Worm (Caenorhabditis elegans) whole organism, late embryonic: ENCODE data around the gene syf-3.

ENCODE experiments used
- C08G9.2 ChIP-seq: sonication (generic microtip); optimal IDR thresholded peaks from 2 replicates; lab custom pipeline; 2016; ENCODE audit warnings: mild to moderate bottlenecking, missing genetic modification characterization, moderate library complexity, missing compliant biosample characterization
- C38D4.7 ChIP-seq: fragments of 200-800 bp; sonication (Bioruptor generic); optimal IDR thresholded peaks from 2 replicates; lab custom pipeline; 2018; ENCODE audit warnings: mild to moderate bottlenecking, missing genetic modification characterization, moderate library complexity, missing compliant biosample characterization
- F13H6.1 ChIP-seq: sonication (generic microtip); optimal IDR thresholded peaks from 2 replicates; lab custom pipeline; 2016; ENCODE audit warnings: missing genetic modification characterization, missing compliant biosample characterization
- K02D7.2 ChIP-seq: sonication (generic microtip); optimal IDR thresholded peaks from 2 replicates; lab custom pipeline; 2017; ENCODE audit warnings: mild to moderate bottlenecking, missing genetic modification characterization, missing compliant biosample characterization
- K09A11.1 ChIP-seq: sonication (generic microtip); optimal IDR thresholded peaks from 2 replicates; lab custom pipeline; 2017; ENCODE audit warnings: antibody characterized with exemption, mild to moderate bottlenecking, missing genetic modification characterization, missing compliant biosample characterization; ENCODE audit not compliant: insufficient read depth
- Y22D7AL.16 ChIP-seq: sonication (generic microtip); optimal IDR thresholded peaks from 2 replicates; lab custom pipeline; 2016; ENCODE audit warnings: missing genetic modification characterization, missing compliant biosample characterization
- ahr-1 ChIP-seq: sonication (generic microtip); optimal IDR thresholded peaks from 2 replicates; lab custom pipeline; 2016; ENCODE audit warnings: missing genetic modification characterization, missing compliant biosample characterization
- ceh-18 ChIP-seq: sonication (generic microtip); optimal IDR thresholded peaks from 2 replicates; lab custom pipeline; 2016; ENCODE audit warnings: missing genetic modification characterization, missing compliant biosample characterization
- ceh-19 ChIP-seq: fragments of 200-800 bp; sonication (Bioruptor generic); optimal IDR thresholded peaks from 2 replicates; lab custom pipeline; 2018; ENCODE audit warnings: mild to moderate bottlenecking, missing genetic modification characterization, missing compliant biosample characterization
- ceh-30 ChIP-seq: fragments of 150-350 bp; optimal IDR thresholded peaks from 2 replicates; lab custom pipeline; 2014; ENCODE audit warnings: missing biosample characterization, missing genetic modification characterization
- ceh-31 ChIP-seq: sonication (generic microtip); optimal IDR thresholded peaks from 2 replicates; lab custom pipeline; 2016; ENCODE audit warnings: missing genetic modification characterization, missing compliant biosample characterization
- ceh-45 ChIP-seq: fragments of 200-800 bp; sonication (Bioruptor generic); IDR thresholded peaks from 2 replicates; pipeline ENCODE4 v1.3.6; 2022; ENCODE audit warnings: missing genetic modification reagents, missing genetic modification characterization, missing compliant biosample characterization
- ceh-48 ChIP-seq: sonication (generic microtip); optimal IDR thresholded peaks from 2 replicates; lab custom pipeline; 2016; ENCODE audit warnings: missing genetic modification characterization, inconsistent platforms, missing compliant biosample characterization
- ceh-6 ChIP-seq: fragments of 200-800 bp; sonication (Bioruptor generic); optimal IDR thresholded peaks from 2 replicates; lab custom pipeline; 2018; ENCODE audit warnings: mild to moderate bottlenecking, missing genetic modification characterization, missing compliant biosample characterization
- ceh-9 ChIP-seq: sonication (generic microtip); optimal IDR thresholded peaks from 2 replicates; lab custom pipeline; 2016; ENCODE audit warnings: mild to moderate bottlenecking, missing genetic modification characterization, inconsistent platforms, missing compliant biosample characterization
- che-1 ChIP-seq: sonication (generic microtip); optimal IDR thresholded peaks from 2 replicates; lab custom pipeline; 2016; ENCODE audit warnings: mild to moderate bottlenecking, missing genetic modification characterization, missing compliant biosample characterization
- dmd-4 ChIP-seq: sonication (generic microtip); optimal IDR thresholded peaks from 2 replicates; lab custom pipeline; 2016; ENCODE audit warnings: borderline replicate concordance, missing genetic modification characterization, missing compliant biosample characterization
- dve-1 ChIP-seq: sonication (generic microtip); optimal IDR thresholded peaks from 2 replicates; lab custom pipeline; 2017; ENCODE audit warnings: antibody characterized with exemption, mild to moderate bottlenecking, missing genetic modification characterization, missing compliant biosample characterization
- elt-2 ChIP-seq: sonication (generic microtip); optimal IDR thresholded peaks from 2 replicates; lab custom pipeline; 2016; ENCODE audit warnings: missing genetic modification reagents, missing genetic modification characterization, missing compliant biosample characterization
- elt-4 ChIP-seq: sonication (generic microtip); optimal IDR thresholded peaks from 2 replicates; lab custom pipeline; 2016; ENCODE audit warnings: missing genetic modification characterization, missing compliant biosample characterization
- ets-4 ChIP-seq: sonication (generic microtip); optimal IDR thresholded peaks from 2 replicates; lab custom pipeline; 2016; ENCODE audit warnings: missing genetic modification characterization, missing compliant biosample characterization
- fkh-10 ChIP-seq: fragments of 150-350 bp; optimal IDR thresholded peaks from 2 replicates; lab custom pipeline; 2014; ENCODE audit warnings: missing biosample characterization, missing genetic modification reagents, missing genetic modification characterization
- fkh-6 ChIP-seq: sonication (generic microtip); optimal IDR thresholded peaks from 2 replicates; lab custom pipeline; 2016; ENCODE audit warnings: missing genetic modification characterization, missing compliant biosample characterization
- gmeb-2 ChIP-seq: sonication (generic microtip); optimal IDR thresholded peaks from 2 replicates; lab custom pipeline; 2016; ENCODE audit warnings: missing genetic modification characterization, inconsistent platforms, missing compliant biosample characterization
- hlh-13 ChIP-seq: fragments of 200-800 bp; sonication (Bioruptor generic); optimal IDR thresholded peaks from 2 replicates; lab custom pipeline; 2018; ENCODE audit warnings: mild to moderate bottlenecking, missing genetic modification characterization, missing compliant biosample characterization
- hlh-15 ChIP-seq: sonication (generic microtip); optimal IDR thresholded peaks from 2 replicates; lab custom pipeline; 2016; ENCODE audit warnings: missing genetic modification characterization, missing compliant biosample characterization
- hlh-30 ChIP-seq: sonication (generic microtip); optimal IDR thresholded peaks from 2 replicates; lab custom pipeline; 2017; ENCODE audit warnings: antibody characterized with exemption, missing genetic modification characterization, missing compliant biosample characterization; ENCODE audit not compliant: insufficient read depth
- hlh-8 ChIP-seq: sonication (generic microtip); optimal IDR thresholded peaks from 2 replicates; lab custom pipeline; 2016; ENCODE audit warnings: missing genotype, missing genetic modification characterization, missing compliant biosample characterization
- lim-6 ChIP-seq: sonication (generic microtip); optimal IDR thresholded peaks from 2 replicates; lab custom pipeline; 2016; ENCODE audit warnings: missing genetic modification characterization, missing compliant biosample characterization
- lin-11 ChIP-seq: fragments of 200-800 bp; sonication (Bioruptor generic); optimal IDR thresholded peaks from 2 replicates; lab custom pipeline; 2018; ENCODE audit warnings: mild to moderate bottlenecking, missing genetic modification characterization, missing compliant biosample characterization
- madf-2 ChIP-seq: sonication (generic microtip); optimal IDR thresholded peaks from 2 replicates; lab custom pipeline; 2017; ENCODE audit warnings: missing genetic modification characterization, missing compliant biosample characterization
- mec-3 ChIP-seq: sonication (generic microtip); optimal IDR thresholded peaks from 2 replicates; lab custom pipeline; 2016; ENCODE audit warnings: borderline replicate concordance, missing genetic modification characterization, missing compliant biosample characterization
- nfya-1 ChIP-seq: sonication (generic microtip); optimal IDR thresholded peaks from 2 replicates; lab custom pipeline; 2017; ENCODE audit warnings: missing genetic modification characterization, mild to moderate bottlenecking, missing compliant biosample characterization, antibody characterized with exemption, moderate library complexity
- nhr-11 ChIP-seq: fragments of 150-350 bp; optimal IDR thresholded peaks from 2 replicates; lab custom pipeline; 2014; ENCODE audit warnings: missing biosample characterization, missing genetic modification characterization
- odd-2 ChIP-seq: sonication (generic microtip); optimal IDR thresholded peaks from 2 replicates; lab custom pipeline; 2017; ENCODE audit warnings: antibody characterized with exemption, mild to moderate bottlenecking, missing genetic modification characterization, missing compliant biosample characterization
- pag-3 ChIP-seq: sonication (generic microtip); optimal IDR thresholded peaks from 2 replicates; lab custom pipeline; 2016; ENCODE audit warnings: missing compliant biosample characterization, missing genetic modification characterization, borderline replicate concordance
- pat-9 ChIP-seq: fragments of 200-800 bp; sonication (Bioruptor generic); optimal IDR thresholded peaks from 2 replicates; lab custom pipeline; 2018; ENCODE audit warnings: mild to moderate bottlenecking, missing genetic modification characterization, moderate library complexity, missing compliant biosample characterization
- pax-1 ChIP-seq: fragments of 150-350 bp; optimal IDR thresholded peaks from 2 replicates; lab custom pipeline; 2014; ENCODE audit warnings: missing biosample characterization, missing genetic modification characterization
- pha-2 ChIP-seq: sonication (generic microtip); optimal IDR thresholded peaks from 2 replicates; lab custom pipeline; 2017; ENCODE audit warnings: mild to moderate bottlenecking, missing genetic modification characterization, missing compliant biosample characterization
- sdc-2 ChIP-seq: sonication (generic microtip); optimal IDR thresholded peaks from 2 replicates; lab custom pipeline; 2016; ENCODE audit warnings: missing genotype, missing genetic modification characterization, missing compliant biosample characterization
- syd-9 ChIP-seq: sonication (generic microtip); optimal IDR thresholded peaks from 2 replicates; lab custom pipeline; 2016; ENCODE audit warnings: mild to moderate bottlenecking, missing genetic modification characterization, moderate library complexity, missing compliant biosample characterization
- ttx-3 ChIP-seq: sonication (generic microtip); optimal IDR thresholded peaks from 2 replicates; lab custom pipeline; 2016; ENCODE audit warnings: missing genetic modification reagents, missing genetic modification characterization, missing compliant biosample characterization
- unc-42 ChIP-seq: sonication (generic microtip); optimal IDR thresholded peaks from 2 replicates; lab custom pipeline; 2016; ENCODE audit warnings: missing genotype, missing genetic modification characterization, missing compliant biosample characterization
- unc-55 ChIP-seq: sonication (generic microtip); optimal IDR thresholded peaks from 2 replicates; lab custom pipeline; 2017; ENCODE audit warnings: missing biosample characterization, missing genetic modification reagents, missing genetic modification characterization
- zip-5 ChIP-seq: sonication (generic microtip); optimal IDR thresholded peaks from 2 replicates; lab custom pipeline; 2016; ENCODE audit warnings: missing genetic modification characterization, missing compliant biosample characterization

Gene syf-3

ce11 chrV:5899940-5900339 lies 39.9 kb upstream of the syf-3 start, which contains the start of gene srd-16:
Gene srd-16, minus strand, starts transcription at chrV:5900040.
- no peak for TF ChIP-seq Y22D7AL.16
- TF ChIP-seq lin-11 (tag; lab: Kevin White, UChicago) = no peak
- TF ChIP-seq unc-55 (GFP tag; lab: Kevin White, UChicago) = no peak
- TF ChIP-seq hlh-15 (tag; lab: Kevin White, UChicago) = no peak
- TF ChIP-seq syd-9 (tag; lab: Kevin White, UChicago) = no peak
- TF ChIP-seq elt-2 (tag; lab: Kevin White, UChicago) = no peak
- TF ChIP-seq dve-1 (tag; lab: Kevin White, UChicago) = no peak
- no peak for TF ChIP-seq nhr-11 (tag; lab: Kevin White, UChicago)
- TF ChIP-seq lim-6 = no peak
- no peak for TF ChIP-seq ttx-3 (tag; lab: Kevin White, UChicago)
- TF ChIP-seq pha-2 (tag; lab: Kevin White, UChicago) = no peak
- no peak for TF ChIP-seq fkh-10 (GFP tag; lab: Kevin White, UChicago)
- no peak for TF ChIP-seq C08G9.2
- TF ChIP-seq hlh-13 (GFP tag; lab: Kevin White, UChicago) = no peak
- no peak for TF ChIP-seq ceh-18 (tag; lab: Kevin White, UChicago)
- TF ChIP-seq pax-1 = no peak
- TF ChIP-seq ceh-48 (tag; lab: Kevin White, UChicago) = no peak
- no peak for TF ChIP-seq pag-3 (tag; lab: Kevin White, UChicago)

ce11 chrV:5901833-5902232 lies 38.0 kb upstream of the syf-3 start, which contains the start of gene C04E6.5:
Gene C04E6.5, plus strand, starts transcription at chrV:5902133.
- TF ChIP-seq ttx-3 (tag; lab: Kevin White, UChicago) (no peak), ceh-9 (tag; lab: Kevin White, UChicago) (no peak), F13H6.1 (no peak), K09A11.1 (tag; lab: Kevin White, UChicago) (no peak), ahr-1 (tag; lab: Kevin White, UChicago) (no peak), fkh-10 (GFP tag; lab: Kevin White, UChicago) (no peak), ceh-31 (tag; lab: Kevin White, UChicago) (no peak), unc-42 (tag; lab: Kevin White, UChicago) (no peak), ceh-19 (GFP tag; lab: Kevin White, UChicago) (no peak), pat-9 (no peak), zip-5 (tag; lab: Kevin White, UChicago) (no peak), elt-2 (tag; lab: Kevin White, UChicago) (no peak), hlh-15 (tag; lab: Kevin White, UChicago) (no peak), syd-9 (tag; lab: Kevin White, UChicago) (no peak), pag-3 (tag; lab: Kevin White, UChicago) (no peak), nfya-1 (tag; lab: Kevin White, UChicago) (no peak), madf-2 (tag; lab: Kevin White, UChicago) (no peak), nhr-11 (tag; lab: Kevin White, UChicago) (no peak), dve-1 (tag; lab: Kevin White, UChicago) (no peak)
- TF ChIP-seq, all 69 proteins: peak for 0

- TF ChIP-seq K02D7.2 (tag; lab: Kevin White, UChicago) (no peak), ets-4 (tag; lab: Kevin White, UChicago) (no peak), syd-9 (tag; lab: Kevin White, UChicago) (no peak), pha-2 (tag; lab: Kevin White, UChicago) (no peak), ceh-30 (no peak)
Observed at ce11 chrV:5906252-5906651, 33.6 kb upstream of the syf-3 start, which contains the start of gene srd-15. Gene srd-15, minus strand, starts transcription at chrV:5906352.

ce11 chrV:5907090-5907489 lies 32.7 kb upstream of the syf-3 start, which contains the start of gene C04E6.4:
Gene C04E6.4, plus strand, starts transcription at chrV:5907390.
- TF ChIP-seq C38D4.7 (GFP tag; lab: Kevin White, UChicago) (no peak), che-1 (no peak), F13H6.1 (no peak), ceh-48 (tag; lab: Kevin White, UChicago) (no peak), mec-3 (no peak), fkh-6 (tag; lab: Kevin White, UChicago) (no peak), elt-4 (tag; lab: Kevin White, UChicago) (no peak), C08G9.2 (no peak), dmd-4 (tag; lab: Kevin White, UChicago) (no peak), sdc-2 (tag; lab: Kevin White, UChicago) (no peak), hlh-8 (tag; lab: Kevin White, UChicago) (no peak), odd-2 (tag; lab: Kevin White, UChicago) (no peak), hlh-30 (tag; lab: Kevin White, UChicago) (no peak), unc-42 (tag; lab: Kevin White, UChicago) (no peak), gmeb-2 (no peak), K09A11.1 (tag; lab: Kevin White, UChicago) (no peak), ceh-45 (GFP tag; lab: Robert Waterston, UW) (no peak), ahr-1 (tag; lab: Kevin White, UChicago) (no peak), ceh-6 (GFP tag; lab: Kevin White, UChicago) (no peak)
